Fruit fly (Drosophila melanogaster): Measurements from ENCODE around the gene Rat1.
A peak's percentile ranks its signal among the peaks of the same experiment; 100 is the strongest.

DNA sequence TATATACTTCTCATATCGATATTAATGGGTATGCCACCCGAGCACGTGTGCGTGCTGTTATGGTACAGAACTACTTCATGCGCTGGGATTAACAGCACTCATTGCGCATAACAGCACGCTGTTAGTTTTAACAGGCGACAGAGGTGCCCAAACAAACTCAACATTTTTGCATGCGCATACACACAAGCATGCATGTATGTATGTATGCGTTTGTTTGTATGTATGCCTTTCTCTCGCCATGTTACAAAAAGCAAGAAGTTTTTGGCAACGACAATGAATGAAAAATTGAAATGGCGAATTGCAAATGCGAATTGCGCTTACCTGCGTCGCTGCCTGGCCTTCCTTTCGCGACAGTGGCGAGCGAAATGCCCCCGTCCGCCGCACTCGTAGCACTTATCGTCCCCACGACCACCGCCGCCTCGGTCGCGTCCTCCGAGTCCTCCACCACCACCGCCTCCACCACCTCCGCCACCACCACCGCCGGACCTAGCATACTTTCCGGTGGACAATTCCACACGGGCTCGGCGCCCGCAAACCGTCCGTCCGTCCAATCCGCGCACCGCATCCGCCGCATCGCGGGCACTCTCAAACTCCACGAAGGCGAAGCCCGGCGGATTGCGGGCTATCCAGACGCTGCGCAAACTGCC lies 11.4 kb downstream of the Rat1 start:
- TF ChIP-seq knrl (GFP tag; IDR thresholded peaks at IDR 0.05; ENCODE audit: partially characterized antibody) = no peak
- TF ChIP-seq CG13123 (GFP tag; optimal IDR thresholded peaks at IDR 0.05) = no peak
- TF ChIP-seq CG32772 (GFP tag; IDR thresholded peaks at IDR 0.05) = no peak
- peak; percentile 27; the same call in 1 of the 2 replicates for TF ChIP-seq tna (GFP tag; IDR thresholded peaks at IDR 0.05; ENCODE audit: partially characterized antibody)
- no peak for TF ChIP-seq CG6175 (GFP tag; IDR thresholded peaks at IDR 0.05)
- TF ChIP-seq eve (GFP tag; optimal IDR thresholded peaks at IDR 0.05) = no peak
- TF ChIP-seq CG5245 (GFP tag; optimal IDR thresholded peaks at IDR 0.05) = no peak
- TF ChIP-seq CG10209 (GFP tag; optimal IDR thresholded peaks at IDR 0.05) = no peak
- peak; percentile 27 for TF ChIP-seq CG12391 (tag; optimal IDR thresholded peaks at IDR 0.05)
- no peak for TF ChIP-seq H15 (GFP tag; IDR thresholded peaks at IDR 0.05)
- TF ChIP-seq CG4282 (GFP tag; optimal IDR thresholded peaks at IDR 0.05) = no peak
- TF ChIP-seq org-1 (GFP tag; optimal IDR thresholded peaks at IDR 0.05) = no peak
